Worm (Caenorhabditis elegans) whole organism, young adult: ENCODE results near the gene Y45F10D.2.

Source experiments
- F10E7.11 ChIP-seq: sonication (generic microtip); optimal IDR thresholded peaks from 2 replicates; lab custom pipeline; 2017; ENCODE audit warnings: mild to moderate bottlenecking, missing genetic modification characterization, moderate library complexity, missing compliant biosample characterization
- K12H6.12 ChIP-seq: fragments of 200-800 bp; sonication (Bioruptor generic); optimal IDR thresholded peaks from 2 replicates; lab custom pipeline; 2018; ENCODE audit warnings: mild to moderate bottlenecking, missing genetic modification characterization, missing compliant biosample characterization
- Y79H2A.3 ChIP-seq: fragments of 200-800 bp; sonication (Bioruptor generic); conservative IDR thresholded peaks from 2 replicates; pipeline ENCODE4 v1.3.6; 2022; ENCODE audit warnings: missing genetic modification reagents, missing genetic modification characterization, missing compliant biosample characterization
- aptf-2 ChIP-seq: fragments of 200-800 bp; sonication (Bioruptor generic); conservative IDR thresholded peaks from 2 replicates; pipeline ENCODE4 v1.3.6; 2022; ENCODE audit warnings: missing genetic modification reagents, missing genetic modification characterization, missing compliant biosample characterization
- ceh-79 ChIP-seq: sonication (generic microtip); optimal IDR thresholded peaks from 2 replicates; lab custom pipeline; 2017; ENCODE audit warnings: mild to moderate bottlenecking, missing genetic modification characterization, missing compliant biosample characterization
- dpl-1 ChIP-seq: fragments of 150-350 bp; optimal IDR thresholded peaks from 2 replicates; lab custom pipeline; 2014; ENCODE audit warnings: missing biosample characterization, missing genetic modification reagents, missing genetic modification characterization
- lsy-27 ChIP-seq: sonication (generic microtip); optimal IDR thresholded peaks from 2 replicates; lab custom pipeline; 2017; ENCODE audit warnings: missing genetic modification characterization, mild to moderate bottlenecking, missing compliant biosample characterization, antibody characterized with exemption, missing genotype, borderline replicate concordance; ENCODE audit not compliant: insufficient read depth
- rec-8 ChIP-seq, 2 experiments: sonication (generic microtip); optimal IDR thresholded peaks; 2 replicates each; lab custom pipeline; 2016; ENCODE audit warnings: mild to moderate bottlenecking in 2 of 2, missing genetic modification characterization in 2 of 2, missing genetic modification reagents in 2 of 2, missing genotype in 2 of 2, missing biosample characterization in 1 of 2, missing compliant biosample characterization in 1 of 2, moderate library complexity in 1 of 2
- tbp1 ChIP-seq: fragments of 200-800 bp; sonication (Bioruptor generic); optimal IDR thresholded peaks from 2 replicates; lab custom pipeline; 2018; ENCODE audit warnings: mild to moderate bottlenecking, missing genetic modification characterization, missing compliant biosample characterization
- xnd-1 ChIP-seq: sonication (generic microtip); optimal IDR thresholded peaks from 2 replicates; lab custom pipeline; 2016; ENCODE audit warnings: missing genotype, missing genetic modification reagents, missing genetic modification characterization, missing compliant biosample characterization

DNA sequence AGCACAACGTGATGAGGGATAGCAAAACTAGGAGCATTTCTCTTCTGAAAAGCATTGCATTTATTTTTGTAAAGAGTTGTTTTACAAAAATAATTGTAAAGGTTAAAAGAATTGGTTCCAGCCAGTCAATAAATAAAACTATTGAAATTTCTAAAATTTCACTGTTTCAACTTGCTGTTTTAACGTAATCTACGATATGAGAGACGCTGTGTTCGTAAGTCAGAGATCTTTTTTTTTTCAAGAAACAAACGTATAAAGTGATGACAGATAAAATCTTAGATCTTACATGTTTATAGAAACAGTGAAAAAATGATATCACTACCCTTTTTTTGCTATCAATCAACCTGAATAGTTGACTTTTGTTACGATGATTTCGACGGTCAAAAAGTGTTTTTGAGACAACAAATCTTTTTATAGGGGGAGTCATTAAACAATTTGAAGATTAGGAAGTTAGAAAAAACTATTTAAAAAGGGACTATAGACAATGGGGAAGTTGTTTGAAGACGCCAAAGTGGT is 23.4 kb upstream of the Y45F10D.2 start, which contains the start of gene Y45F10D.6:
- TF ChIP-seq tbp1 (GFP tag; lab: Kevin White, UChicago): no peak
- no peak for TF ChIP-seq Y79H2A.3 (GFP tag; lab: Robert Waterston, UW)
- no peak for TF ChIP-seq dpl-1 (GFP tag; lab: Kevin White, UChicago)
- TF ChIP-seq ceh-79: no peak
- TF ChIP-seq aptf-2 (GFP tag; lab: Robert Waterston, UW): no peak
- TF ChIP-seq K12H6.12 (tag; lab: Kevin White, UChicago): no peak
- TF ChIP-seq xnd-1 (tag; lab: Kevin White, UChicago): no peak
- no peak for TF ChIP-seq lsy-27 (tag; lab: Kevin White, UChicago)
- no peak for TF ChIP-seq F10E7.11 (tag; lab: Kevin White, UChicago)
- TF ChIP-seq rec-8 (tag; optimal IDR thresholded peaks at IDR 0.05; lab: Kevin White, UChicago): no peak
